Worm (Caenorhabditis elegans) whole organism, L4 larva: Measurements from ENCODE around the gene F45G2.8.

Source experiments
- D1046.2 ChIP-seq: fragments of 200-800 bp; sonication (Bioruptor generic); IDR thresholded peaks from 2 replicates; pipeline ENCODE4 v1.3.6; 2022; ENCODE audit warnings: missing genetic modification characterization, missing compliant biosample characterization
- F26F4.8 ChIP-seq: fragments of 200-800 bp; sonication (Bioruptor generic); conservative IDR thresholded peaks from 2 replicates; pipeline ENCODE4 v1.3.6; 2022; ENCODE audit warnings: missing genetic modification characterization, missing compliant biosample characterization
- Y48G9A.11 ChIP-seq: fragments of 200-800 bp; sonication (Bioruptor generic); IDR thresholded peaks from 2 replicates; pipeline ENCODE4 v1.3.6; 2022; ENCODE audit warnings: missing genetic modification reagents, missing genetic modification characterization, missing compliant biosample characterization
- aha-1 ChIP-seq: fragments of 150-350 bp; peaks from one replicate; lab custom pipeline; 2014; ENCODE audit warnings: missing biosample characterization, missing genetic modification characterization
- aly-2 ChIP-seq: sonication (generic microtip); optimal IDR thresholded peaks from 2 replicates; lab custom pipeline; 2018; ENCODE audit warnings: missing biosample characterization, missing genetic modification characterization
- ama-1 ChIP-seq: fragments of 150-350 bp; optimal IDR thresholded peaks from 2 replicates; lab custom pipeline; 2014; ENCODE audit warnings: inconsistent platforms, mixed read lengths
- arid-1 ChIP-seq: fragments of 200-800 bp; sonication (Bioruptor generic); conservative IDR thresholded peaks from 2 replicates; pipeline ENCODE4 v1.3.6; 2022; ENCODE audit warnings: missing genetic modification reagents, missing genetic modification characterization, missing compliant biosample characterization
- cey-2 ChIP-seq: sonication (generic microtip); optimal IDR thresholded peaks from 3 replicates; lab custom pipeline; 2017; ENCODE audit warnings: missing genetic modification characterization, mild to moderate bottlenecking, missing compliant biosample characterization, antibody characterized with exemption, borderline replicate concordance; ENCODE audit not compliant: insufficient read depth
- ctbp-1 ChIP-seq: fragments of 200-800 bp; sonication (Bioruptor generic); IDR thresholded peaks from 2 replicates; pipeline ENCODE4 v1.3.6; 2022; ENCODE audit warnings: missing genetic modification reagents, missing genetic modification characterization, missing compliant biosample characterization
- daf-12 ChIP-seq: fragments of 150-350 bp; optimal IDR thresholded peaks from 2 replicates; lab custom pipeline; 2014; ENCODE audit warnings: missing biosample characterization, missing genetic modification reagents, missing genetic modification characterization
- dpl-1 ChIP-seq: fragments of 150-350 bp; optimal IDR thresholded peaks from 2 replicates; lab custom pipeline; 2014; ENCODE audit warnings: missing biosample characterization, missing genetic modification reagents, missing genetic modification characterization
- hif-1 ChIP-seq, 2 experiments: sonication (generic microtip); optimal IDR thresholded peaks; 2 replicates each; lab custom pipeline; 2016 to 2017; ENCODE audit warnings: missing compliant biosample characterization in 2 of 2, missing genetic modification characterization in 2 of 2, missing genetic modification reagents in 2 of 2, missing genotype in 2 of 2, mild to moderate bottlenecking in 1 of 2
- hlh-11 ChIP-seq: fragments of 200-800 bp; sonication (Bioruptor generic); optimal IDR thresholded peaks from 2 replicates; lab custom pipeline; 2018; ENCODE audit warnings: mild to moderate bottlenecking, missing genetic modification characterization, missing compliant biosample characterization
- hlh-30 ChIP-seq: sonication (generic microtip); optimal IDR thresholded peaks from 2 replicates; lab custom pipeline; 2017; ENCODE audit warnings: antibody characterized with exemption, mild to moderate bottlenecking, missing genetic modification characterization, missing compliant biosample characterization; ENCODE audit not compliant: insufficient read depth
- jun-1 ChIP-seq: fragments of 150-350 bp; optimal IDR thresholded peaks from 2 replicates; lab custom pipeline; 2014; ENCODE audit warnings: missing biosample characterization, missing genetic modification reagents, missing genetic modification characterization
- lin-15B ChIP-seq: fragments of 150-350 bp; sonication (generic microtip); optimal IDR thresholded peaks from 3 replicates; lab custom pipeline; 2014; ENCODE audit warnings: missing biosample characterization, missing genetic modification characterization
- lin-29 ChIP-seq: fragments of 200-800 bp; sonication (Bioruptor generic); IDR thresholded peaks from 2 replicates; pipeline ENCODE4 v1.3.6; 2022; ENCODE audit warnings: missing genetic modification reagents, missing genetic modification characterization, missing compliant biosample characterization
- lin-39 ChIP-seq: fragments of 150-350 bp; optimal IDR thresholded peaks from 2 replicates; lab custom pipeline; 2014; ENCODE audit warnings: missing biosample characterization, missing genetic modification reagents, missing genetic modification characterization
- lir-3 ChIP-seq: sonication (generic microtip); optimal IDR thresholded peaks from 2 replicates; lab custom pipeline; 2016; ENCODE audit warnings: mild to moderate bottlenecking, missing genetic modification characterization, missing compliant biosample characterization
- nhr-10 ChIP-seq: fragments of 150-350 bp; optimal IDR thresholded peaks from 2 replicates; lab custom pipeline; 2014; ENCODE audit warnings: missing biosample characterization, missing genetic modification characterization
- nhr-102 ChIP-seq: sonication (generic microtip); optimal IDR thresholded peaks from 2 replicates; lab custom pipeline; 2016; ENCODE audit warnings: mild to moderate bottlenecking, missing genetic modification characterization, moderate library complexity, missing compliant biosample characterization
- nhr-11 ChIP-seq: fragments of 150-350 bp; optimal IDR thresholded peaks from 2 replicates; lab custom pipeline; 2014; ENCODE audit warnings: missing biosample characterization, missing genetic modification characterization
- nhr-237 ChIP-seq: sonication (generic microtip); optimal IDR thresholded peaks from 2 replicates; lab custom pipeline; 2017; ENCODE audit warnings: missing biosample characterization, missing genetic modification characterization
- nhr-6 ChIP-seq: fragments of 150-350 bp; optimal IDR thresholded peaks from 2 replicates; lab custom pipeline; 2014; ENCODE audit warnings: missing biosample characterization, missing genetic modification characterization
- nhr-76 ChIP-seq: fragments of 150-350 bp; optimal IDR thresholded peaks from 2 replicates; lab custom pipeline; 2014; ENCODE audit warnings: missing biosample characterization, missing genetic modification characterization
- pha-4 ChIP-seq, 2 experiments: fragments of 150-350 bp in 1 of 2; fragments of 200-800 bp in 1 of 2; sonication (Bioruptor generic) in 1 of 2; IDR thresholded peaks in 1 of 2; optimal IDR thresholded peaks in 1 of 2; 2 replicates each; pipeline versions ENCODE4 v1.3.6 to Lab custom; 2014 to 2022; ENCODE audit warnings: missing genetic modification characterization in 2 of 2, missing genetic modification reagents in 2 of 2, missing biosample characterization in 1 of 2, missing compliant biosample characterization in 1 of 2
- sdz-12 ChIP-seq: fragments of 200-800 bp; sonication (Bioruptor generic); optimal IDR thresholded peaks from 2 replicates; lab custom pipeline; 2018; ENCODE audit warnings: mild to moderate bottlenecking, missing genetic modification characterization, missing compliant biosample characterization
- unc-62 ChIP-seq, 3 experiments: fragments of 150-350 bp in 1 of 3; sonication (generic microtip); optimal IDR thresholded peaks in 2 of 3; peaks in 1 of 3; 1 replicate in 1 of 3; 2 replicates in 2 of 3; lab custom pipeline; 2014 to 2017; ENCODE audit warnings: missing biosample characterization in 3 of 3, missing genetic modification characterization in 3 of 3, missing genetic modification reagents in 3 of 3, missing genotype in 1 of 3
- vab-7 ChIP-seq: fragments of 200-800 bp; sonication (Bioruptor generic); IDR thresholded peaks from 2 replicates; pipeline ENCODE4 v1.3.6; 2022; ENCODE audit warnings: missing genetic modification reagents, missing genetic modification characterization, missing compliant biosample characterization
- zag-1 ChIP-seq: fragments of 150-350 bp; optimal IDR thresholded peaks from 2 replicates; lab custom pipeline; 2014; ENCODE audit warnings: missing biosample characterization, missing genetic modification characterization
- zip-11 ChIP-seq: fragments of 200-800 bp; sonication (Bioruptor generic); IDR thresholded peaks from 2 replicates; pipeline ENCODE4 v1.3.6; 2022; ENCODE audit warnings: missing genetic modification characterization, missing compliant biosample characterization

F45G2.8 gene

DNA sequence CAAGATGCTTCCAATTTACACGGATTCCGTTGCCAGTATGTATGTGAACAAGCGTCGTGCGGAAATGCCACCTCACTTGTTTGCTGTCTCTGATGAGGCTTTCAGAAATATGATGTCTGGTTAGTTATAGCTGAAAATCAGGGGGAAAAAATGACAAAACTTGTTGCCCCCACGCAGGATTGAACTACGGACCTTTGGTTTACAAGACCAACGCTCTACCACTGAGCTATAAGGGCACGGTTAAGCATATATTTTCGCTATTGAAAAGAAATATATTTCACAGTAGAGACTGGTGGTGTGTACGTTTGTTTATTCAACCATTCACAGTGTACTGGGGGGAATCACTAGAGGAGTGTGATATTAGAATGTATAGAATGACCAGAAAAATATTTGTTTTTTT, 24.3 kb downstream of the F45G2.8 start (continued):
- TF ChIP-seq aly-2 (tag; lab: Kevin White, UChicago) (no peak), hlh-30 (tag; lab: Kevin White, UChicago) (no peak), hlh-11 (tag; lab: Kevin White, UChicago) (no peak), cey-2 (no peak)

- no peak for TF ChIP-seq nhr-10 (tag; lab: Kevin White, UChicago)
- TF ChIP-seq pha-4 (GFP tag; IDR thresholded peaks at IDR 0.05; lab: Robert Waterston, UW): 0 out of 2 replicates have a peak, but pooled peaks have one; percentile 25
- TF ChIP-seq pha-4 (tag; optimal IDR thresholded peaks at IDR 0.05; lab: Kevin White, UChicago): no peak
These were observed 26.0 kb downstream of the F45G2.8 start, which contains the start of gene myo-6 for ce11 chrIII:13409498-13409897. myo-6 (plus strand) TSS chrIII:13409798.

DNA sequence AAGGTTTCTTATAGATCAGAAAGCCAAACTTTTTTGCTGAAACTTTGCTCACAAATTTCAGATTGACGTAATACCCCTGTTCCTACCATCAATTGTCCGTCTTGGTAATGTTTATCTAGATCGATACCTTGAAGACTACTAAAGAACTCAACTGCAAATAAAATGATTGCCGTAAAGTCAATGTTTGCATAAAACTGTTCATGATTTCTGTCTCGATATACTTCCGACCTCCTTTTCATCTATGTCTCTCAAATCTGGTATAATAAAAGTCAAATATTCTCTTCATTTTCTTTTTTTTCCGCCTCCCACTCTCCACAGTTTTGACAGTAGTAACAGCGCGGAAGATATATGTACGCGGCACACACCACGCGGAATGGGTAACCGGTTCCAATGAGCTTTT, 30.0 kb downstream of the F45G2.8 start, which contains the start of gene nas-1:
nas-1 (plus strand) TSS at position 301 of the 400 bp plus-strand sequence.
- no peak for TF ChIP-seq zip-11 (GFP tag; lab: Robert Waterston, UW)
- peak in 1 of 2 experiments; percentile 31 for TF ChIP-seq unc-62 (GFP tag; optimal IDR thresholded peaks at IDR 0.05 in 1 of 2; lab: Kevin White, UChicago)
- TF ChIP-seq unc-62 (tag; optimal IDR thresholded peaks at IDR 0.05; lab: Kevin White, UChicago): no peak
- no peak for TF ChIP-seq nhr-10 (tag; lab: Kevin White, UChicago)
- TF ChIP-seq dpl-1 (GFP tag; lab: Kevin White, UChicago): no peak
- TF ChIP-seq jun-1 (tag; lab: Kevin White, UChicago): no peak

- TF ChIP-seq zip-11 (GFP tag; lab: Robert Waterston, UW) (no peak), daf-12 (tag; lab: Kevin White, UChicago) (no peak), vab-7 (GFP tag; lab: Robert Waterston, UW) (no peak), aha-1 (tag; lab: Kevin White, UChicago) (no peak), lir-3 (tag; lab: Kevin White, UChicago) (no peak), nhr-76 (tag; lab: Kevin White, UChicago) (no peak), zag-1 (tag; lab: Kevin White, UChicago) (no peak), nhr-237 (tag; lab: Kevin White, UChicago) (no peak), arid-1 (no peak), nhr-6 (tag; lab: Kevin White, UChicago) (no peak), sdz-12 (no peak)
These were observed 31.1 kb downstream of the F45G2.8 start, which contains the start of gene ttr-52 for ce11 chrIII:13404418-13404817. ttr-52 (plus strand) TSS chrIII:13404718.

DNA sequence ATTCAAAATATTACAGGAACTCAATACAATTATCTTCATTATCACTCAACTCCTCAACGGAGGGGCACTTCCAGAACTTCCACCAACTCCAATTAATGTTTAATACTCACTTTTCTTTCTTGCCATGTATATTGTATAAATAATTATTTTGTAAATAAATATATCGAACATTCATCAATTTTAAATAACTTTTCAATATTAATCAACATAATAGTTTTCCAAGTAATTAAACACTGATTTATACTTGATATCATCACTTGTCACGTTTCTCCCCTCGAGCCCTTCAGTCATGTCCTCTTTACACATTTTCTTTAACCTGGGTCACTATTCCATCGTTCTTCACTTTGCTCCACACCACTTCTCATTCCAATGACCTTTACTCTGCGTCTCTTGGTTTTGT, 32.5 kb downstream of the F45G2.8 start, which contains the start of gene mig-18:
mig-18 (plus strand) TSS at position 301 of the 400 bp plus-strand sequence.
- no peak for TF ChIP-seq lin-39 (tag; lab: Kevin White, UChicago)
- no peak for TF ChIP-seq nhr-10 (tag; lab: Kevin White, UChicago)
- no peak for TF ChIP-seq D1046.2 (GFP tag; lab: Robert Waterston, UW)
- TF ChIP-seq hif-1 (tag; optimal IDR thresholded peaks at IDR 0.05; lab: Kevin White, UChicago): no peak
- no peak for TF ChIP-seq Y48G9A.11 (GFP tag; lab: Robert Waterston, UW)
- TF ChIP-seq ctbp-1 (GFP tag; lab: Robert Waterston, UW): no peak
- TF ChIP-seq nhr-11 (tag; lab: Kevin White, UChicago): no peak
- TF ChIP-seq vab-7 (GFP tag; lab: Robert Waterston, UW): no peak
- TF ChIP-seq lin-29 (GFP tag; lab: Robert Waterston, UW): no peak
- no peak for TF ChIP-seq F26F4.8 (GFP tag; lab: Robert Waterston, UW)
- no peak for TF ChIP-seq hlh-30 (tag; lab: Kevin White, UChicago)
- TF ChIP-seq lir-3 (tag; lab: Kevin White, UChicago): no peak
- no peak for TF ChIP-seq ama-1
- TF ChIP-seq lin-15B (tag; lab: Kevin White, UChicago): no peak
- TF ChIP-seq aha-1 (tag; lab: Kevin White, UChicago): no peak
- no peak for TF ChIP-seq nhr-102 (tag; lab: Kevin White, UChicago)
